Worm (Caenorhabditis elegans): ENCODE measurements around the gene F54B11.9.

F54B11.9 gene

ce11 chrX:13646798-13647197 is 41.4 kb downstream of the F54B11.9 start, which contains the start of gene acr-9:
Gene acr-9, minus strand, starts transcription at chrX:13646898.
- TF ChIP-seq fos-1 (tag; optimal IDR thresholded peaks at IDR 0.05) (no peak), dmd-4 (tag; optimal IDR thresholded peaks at IDR 0.05) (no peak), ZK546.5 (tag; optimal IDR thresholded peaks at IDR 0.05) (no peak), ceh-16 (tag; optimal IDR thresholded peaks at IDR 0.05) (no peak), gmeb-1 (tag; optimal IDR thresholded peaks at IDR 0.05) (no peak)

DNA sequence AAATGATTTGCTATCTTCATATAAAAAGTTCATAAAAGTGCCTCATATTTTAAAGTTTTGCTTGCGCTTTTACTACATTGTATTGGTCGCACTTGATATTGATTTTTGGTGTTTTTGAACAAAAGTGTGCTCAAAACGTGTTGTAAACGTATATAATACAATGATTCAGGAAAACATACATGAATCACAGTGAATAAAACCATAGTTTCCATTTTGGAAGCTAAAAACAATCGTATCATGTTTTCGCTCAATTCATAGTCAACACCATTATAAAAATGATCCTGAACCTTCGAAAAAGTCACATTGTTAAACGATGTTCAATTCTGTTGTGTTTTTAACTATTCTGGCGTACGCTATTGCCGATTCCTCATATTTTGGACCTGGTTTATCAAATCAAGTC is 41.9 kb downstream of the F54B11.9 start, which contains the start of gene C40C9.3:
Gene C40C9.3, plus strand, starts transcription at position 301 of the 400 bp plus-strand sequence.
- TF ChIP-seq crh-2 (tag; optimal IDR thresholded peaks at IDR 0.05) = no peak
- TF ChIP-seq sma-3 (GFP tag; optimal IDR thresholded peaks at IDR 0.05) = no peak

DNA sequence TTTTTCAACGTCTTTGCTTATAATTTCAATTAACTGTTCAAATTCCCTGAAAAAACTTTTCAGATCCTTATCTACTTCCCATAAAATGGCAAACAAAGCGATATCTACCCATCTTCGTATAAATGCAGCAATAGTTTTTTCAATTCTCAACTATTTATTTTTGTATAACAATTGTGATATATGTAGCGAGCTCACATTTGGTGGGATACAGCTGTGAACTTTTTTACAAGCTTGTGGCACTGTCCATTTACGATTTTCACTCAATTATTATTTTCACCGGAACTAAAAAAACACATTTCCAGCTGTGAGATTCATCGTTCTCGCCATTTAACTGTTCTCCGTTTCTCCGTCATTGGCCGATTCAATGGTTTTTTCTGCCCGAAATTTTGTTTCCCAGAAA is 45.4 kb downstream of the F54B11.9 start, which contains the start of gene C40C9.4:
Gene C40C9.4, plus strand, starts transcription at position 301 of the 400 bp plus-strand sequence.
- no peak for TF ChIP-seq nhr-77 (tag; optimal IDR thresholded peaks at IDR 0.05)
- no peak for TF ChIP-seq ama-1 (optimal IDR thresholded peaks at IDR 0.05)
- TF ChIP-seq unc-39 (tag; optimal IDR thresholded peaks at IDR 0.05) = no peak
- TF ChIP-seq mbf-1 (tag; optimal IDR thresholded peaks at IDR 0.05) = no peak
- no peak for TF ChIP-seq sem-4 (tag; optimal IDR thresholded peaks at IDR 0.05)
- no peak for TF ChIP-seq lin-11 (tag; optimal IDR thresholded peaks at IDR 0.05)
- no peak for TF ChIP-seq sma-9 (GFP tag; optimal IDR thresholded peaks at IDR 0.05)
- no peak for TF ChIP-seq sma-9 (tag; optimal IDR thresholded peaks at IDR 0.05)
- no peak for TF ChIP-seq elt-3 (tag; optimal IDR thresholded peaks at IDR 0.05)
- no peak for TF ChIP-seq nhr-237 (tag; optimal IDR thresholded peaks at IDR 0.05)
- TF ChIP-seq ceh-16 (tag; optimal IDR thresholded peaks at IDR 0.05) = no peak

DNA sequence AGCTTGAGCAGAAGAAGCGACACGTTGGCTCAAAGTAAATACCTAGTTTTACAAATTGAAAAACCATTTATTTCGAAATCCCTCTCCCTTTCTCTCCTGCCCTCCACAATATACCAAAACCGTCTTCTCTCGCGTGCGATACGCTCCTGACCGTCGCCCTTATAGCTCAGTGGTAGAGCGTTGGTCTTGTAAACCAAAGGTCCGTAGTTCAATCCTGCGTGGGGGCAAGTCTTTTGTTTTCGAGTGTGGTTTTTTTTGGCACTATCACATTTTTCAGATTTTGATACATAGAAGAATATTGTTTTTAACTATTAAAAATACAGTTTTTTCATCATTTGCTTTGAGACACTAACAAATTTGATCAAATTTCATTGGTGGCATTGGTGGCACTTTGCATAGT is 48.2 kb downstream of the F54B11.9 start:
- TF ChIP-seq lin-39 (tag; optimal IDR thresholded peaks at IDR 0.05) (no peak), aly-2 (tag; optimal IDR thresholded peaks at IDR 0.05) (no peak), ceh-82 (tag; optimal IDR thresholded peaks at IDR 0.05) (no peak), lin-11 (tag; optimal IDR thresholded peaks at IDR 0.05) (no peak), mab-5 (tag; optimal IDR thresholded peaks at IDR 0.05) (no peak), nhr-11 (tag; optimal IDR thresholded peaks at IDR 0.05) (no peak), nhr-23 (tag; optimal IDR thresholded peaks at IDR 0.05) (no peak), blmp-1 (tag; optimal IDR thresholded peaks at IDR 0.05; ENCODE audit: insufficient read depth) (no peak), sma-9 (GFP tag; optimal IDR thresholded peaks at IDR 0.05) (peak; percentile 37), sma-9 (tag; optimal IDR thresholded peaks at IDR 0.05) (no peak), sem-4 (tag; optimal IDR thresholded peaks at IDR 0.05) (no peak), nhr-237 (tag; optimal IDR thresholded peaks at IDR 0.05) (no peak), nhr-6 (tag; optimal IDR thresholded peaks at IDR 0.05) (no peak), skn-1 (tag; optimal IDR thresholded peaks at IDR 0.05) (no peak), fos-1 (tag; optimal IDR thresholded peaks at IDR 0.05) (peak; percentile 9), peb-1 (tag; optimal IDR thresholded peaks at IDR 0.05) (no peak), unc-55 (GFP tag; optimal IDR thresholded peaks at IDR 0.05) (no peak), nhr-10 (tag; optimal IDR thresholded peaks at IDR 0.05) (no peak), nhr-21 (tag; optimal IDR thresholded peaks at IDR 0.05) (peak; percentile 9), sma-3 (GFP tag; optimal IDR thresholded peaks at IDR 0.05) (peak; percentile 9), F13H6.1 (tag; optimal IDR thresholded peaks at IDR 0.05) (no peak), lin-13 (GFP tag; optimal IDR thresholded peaks at IDR 0.05) (no peak), nhr-129 (tag; optimal IDR thresholded peaks at IDR 0.05) (peak; percentile 26)

DNA sequence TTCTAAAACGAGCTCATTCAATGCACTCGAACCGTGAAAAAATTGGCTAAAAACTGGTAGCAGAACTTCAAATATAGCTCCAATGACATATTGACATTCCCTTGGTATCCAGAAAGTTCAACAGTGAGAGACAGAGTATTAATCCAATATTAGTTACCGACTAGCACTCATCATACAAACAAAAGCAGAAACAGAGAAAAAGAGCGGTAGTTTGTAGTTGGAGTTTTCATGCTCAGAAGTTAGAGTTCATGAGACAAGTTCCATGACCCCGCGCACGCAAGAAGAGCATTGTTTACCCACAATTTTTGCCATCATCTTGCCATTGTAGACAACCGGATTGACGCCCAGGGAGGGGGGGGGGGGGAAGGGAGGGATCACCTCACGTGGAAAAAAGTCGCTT is 48.9 kb downstream of the F54B11.9 start:
- TF ChIP-seq ztf-1 (GFP tag; conservative IDR thresholded peaks at IDR 0.05) (no peak), C34F6.9 (tag; optimal IDR thresholded peaks at IDR 0.05) (no peak), unc-55 (GFP tag; optimal IDR thresholded peaks at IDR 0.05) (no peak), Y55F3AM.14 (GFP tag; optimal IDR thresholded peaks at IDR 0.05) (no peak), F13H6.1 (tag; optimal IDR thresholded peaks at IDR 0.05) (peak; percentile 71), nhr-21 (tag; optimal IDR thresholded peaks at IDR 0.05) (no peak), mbf-1 (tag; optimal IDR thresholded peaks at IDR 0.05) (no peak), nhr-23 (tag; optimal IDR thresholded peaks at IDR 0.05) (no peak)

All from whole organism, L2 larva.